Fruit fly (Drosophila melanogaster): Measurements from ENCODE around the gene BG642312.
A peak's percentile ranks its signal among the peaks of the same experiment; 100 is the strongest.

BG642312 gene

DNA sequence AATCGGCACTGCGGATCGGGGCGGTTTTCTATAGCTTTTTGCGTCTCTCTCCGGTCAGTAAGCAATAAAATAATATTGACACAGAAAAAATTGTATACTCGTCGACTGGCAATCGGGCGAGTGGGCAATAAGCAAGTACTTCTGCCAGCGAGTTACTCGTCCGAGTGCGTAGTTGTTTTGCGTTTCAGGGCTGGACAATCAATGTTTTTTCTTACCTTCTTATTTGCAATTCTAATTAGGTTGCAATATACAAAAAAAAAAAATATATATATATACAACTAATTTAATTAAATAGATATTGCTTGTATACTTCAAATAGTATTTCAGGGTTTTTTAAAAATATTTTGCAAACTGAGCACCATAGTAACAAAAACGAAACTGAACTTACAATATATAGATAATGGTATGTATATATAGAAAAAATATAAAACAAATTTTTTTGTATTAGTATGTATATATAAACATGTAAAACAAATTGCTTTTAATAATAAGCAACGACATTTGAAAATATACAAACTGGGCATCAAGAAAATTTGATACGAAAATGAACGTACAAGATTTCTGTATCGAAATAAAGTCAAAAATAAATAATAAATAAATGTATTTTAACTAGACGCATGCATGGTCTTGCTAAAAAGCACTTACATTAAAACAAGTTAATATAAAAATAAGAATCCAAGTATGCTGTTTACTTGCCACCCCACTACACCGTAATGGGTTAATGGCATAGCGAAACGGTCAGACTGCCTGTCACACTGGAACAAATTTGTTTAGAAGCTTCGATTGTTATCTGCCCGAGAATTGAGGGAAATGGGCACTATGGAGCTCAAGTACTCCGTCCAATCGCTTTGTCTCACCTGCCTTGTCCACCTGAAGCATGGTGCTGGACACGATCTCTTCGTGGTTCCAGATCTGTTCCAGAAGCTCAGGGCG, 43.9 kb downstream of the BG642312 start, which contains the start of the genes D19A and CG7386 (continued):
- TF ChIP-seq MBD-R2 (GFP tag; IDR thresholded peaks at IDR 0.05) (peak; percentile 92), gro (GFP tag; optimal IDR thresholded peaks at IDR 0.05) (no peak), BtbVII (GFP tag; optimal IDR thresholded peaks at IDR 0.05) (no peak), lilli (GFP tag; optimal IDR thresholded peaks at IDR 0.05) (peak; percentile 70), peb (GFP tag; IDR thresholded peaks at IDR 0.05) (no peak), hkb (optimal IDR thresholded peaks at IDR 0.05) (no peak), hkb (GFP tag; IDR thresholded peaks at IDR 0.05) (peak; percentile 37; the same call in 1 of the 2 replicates), ro (GFP tag; IDR thresholded peaks at IDR 0.05) (no peak), Max (GFP tag; optimal IDR thresholded peaks at IDR 0.05) (peak; percentile 31), Myb (GFP tag; optimal IDR thresholded peaks at IDR 0.05) (peak; percentile 22), odd (GFP tag; optimal IDR thresholded peaks at IDR 0.05) (no peak), Atf-2 (GFP tag; optimal IDR thresholded peaks at IDR 0.05) (peak; percentile 41), CG13894 (tag; optimal IDR thresholded peaks at IDR 0.05) (peak; percentile 34), sd (tag; optimal IDR thresholded peaks at IDR 0.05) (no peak), chinmo (GFP tag; IDR thresholded peaks at IDR 0.05; ENCODE audit: partially characterized antibody) (no peak), Bdp1 (GFP tag; optimal IDR thresholded peaks at IDR 0.05) (no peak), Jarid2 (GFP tag; optimal IDR thresholded peaks at IDR 0.05) (no peak), grn (GFP tag; optimal IDR thresholded peaks at IDR 0.05) (peak; percentile 76), CG10654 (GFP tag; optimal IDR thresholded peaks at IDR 0.05) (peak; percentile 2), CG17361 (GFP tag; IDR thresholded peaks at IDR 0.05) (peak; percentile 75; the same call in 2 of the 3 replicates), CG12104 (GFP tag; optimal IDR thresholded peaks at IDR 0.05) (peak; percentile 7), zen (tag; optimal IDR thresholded peaks at IDR 0.05) (peak; percentile 3), CG3163 (GFP tag; optimal IDR thresholded peaks at IDR 0.05) (no peak), CG3847 (GFP tag; IDR thresholded peaks at IDR 0.05) (peak; percentile 51), btn (GFP tag; optimal IDR thresholded peaks at IDR 0.05) (no peak), CG12659 (GFP tag; optimal IDR thresholded peaks at IDR 0.05) (peak; percentile 49), NC2β (GFP tag; optimal IDR thresholded peaks at IDR 0.05) (peak; percentile 31), slbo (GFP tag; IDR thresholded peaks at IDR 0.05) (peak; percentile 86), Bgb (GFP tag; IDR thresholded peaks at IDR 0.05; ENCODE audit: partially characterized antibody) (peak; percentile 35; the same call in 1 of the 2 replicates), CG32772 (GFP tag; IDR thresholded peaks at IDR 0.05) (peak; percentile 46; the same call in 1 of the 2 replicates), h (optimal IDR thresholded peaks at IDR 0.05) (no peak), ind (GFP tag; optimal IDR thresholded peaks at IDR 0.05) (peak; percentile 57), zfh1 (GFP tag; IDR thresholded peaks at IDR 0.05) (peak; percentile 72), CG8478 (optimal IDR thresholded peaks at IDR 0.05) (no peak), pzg (GFP tag; optimal IDR thresholded peaks at IDR 0.05) (peak; percentile 32), dimm (GFP tag; IDR thresholded peaks at IDR 0.05) (no peak), luna (GFP tag; optimal IDR thresholded peaks at IDR 0.05) (no peak), oc (tag; optimal IDR thresholded peaks at IDR 0.05) (no peak), p53 (GFP tag; optimal IDR thresholded peaks at IDR 0.05) (no peak), toy (GFP tag; IDR thresholded peaks at IDR 0.05) (0 out of 2 replicates have a peak, but pooled peaks have one; percentile 33), cwo (GFP tag; optimal IDR thresholded peaks at IDR 0.05) (peak; percentile 46), seq (GFP tag; IDR thresholded peaks at IDR 0.05) (no peak), HLH3B (GFP tag; IDR thresholded peaks at IDR 0.05) (peak; percentile 60), sima (GFP tag; optimal IDR thresholded peaks at IDR 0.05) (no peak), E2f2 (GFP tag; IDR thresholded peaks at IDR 0.05) (no peak; the same call in 1 of the 2 replicates), ATbp (GFP tag; optimal IDR thresholded peaks at IDR 0.05) (no peak), CG4820 (GFP tag; optimal IDR thresholded peaks at IDR 0.05) (peak; percentile 13), unc-4 (GFP tag; IDR thresholded peaks at IDR 0.05; ENCODE audit: partially characterized antibody) (no peak), CG14860 (GFP tag; IDR thresholded peaks at IDR 0.05; ENCODE audit: partially characterized antibody) (no peak), D19B (GFP tag; optimal IDR thresholded peaks at IDR 0.05) (peak; percentile 63)
